Fruit fly (Drosophila melanogaster) whole organism, embryonic: Measurements from ENCODE around the gene ND-30.

ENCODE experiments used
- Bdp1 ChIP-seq: fragments of 200-800 bp; sonication (Bioruptor generic); optimal IDR thresholded peaks from 3 replicates; lab custom pipeline; 2016; ENCODE audit warnings: missing biosample characterization, missing genetic modification characterization
- CG10147 ChIP-seq: fragments of 200-800 bp; sonication (Bioruptor generic); optimal IDR thresholded peaks from 2 replicates; lab custom pipeline; 2019; ENCODE audit warnings: missing biosample characterization, mild to moderate bottlenecking, missing genetic modification characterization, moderate library complexity
- CG10462 ChIP-seq: fragments of 200-800 bp; sonication (Bioruptor generic); optimal IDR thresholded peaks from 2 replicates; lab custom pipeline; 2016; ENCODE audit warnings: missing biosample characterization, missing genetic modification characterization
- CG11560 ChIP-seq: fragments of 200-800 bp; sonication (Bioruptor generic); IDR thresholded peaks from 3 replicates; pipeline ENCODE4 v1.3.6; 2022; ENCODE audit warnings: missing biosample characterization, missing genetic modification characterization
- CG12942 ChIP-seq: fragments of 200-800 bp; sonication (Bioruptor generic); optimal IDR thresholded peaks from 3 replicates; lab custom pipeline; 2016; ENCODE audit warnings: missing biosample characterization, missing genetic modification characterization
- CG13296 ChIP-seq: fragments of 200-800 bp; sonication (Bioruptor generic); optimal IDR thresholded peaks from 3 replicates; lab custom pipeline; 2018; ENCODE audit warnings: missing biosample characterization, mild to moderate bottlenecking, missing genetic modification characterization
- CG14710 ChIP-seq: fragments of 200-800 bp; sonication (Bioruptor generic); optimal IDR thresholded peaks from 3 replicates; lab custom pipeline; 2019; ENCODE audit warnings: missing biosample characterization, mild to moderate bottlenecking, missing genetic modification characterization, moderate library complexity
- CG17612 ChIP-seq: fragments of 200-800 bp; sonication (Bioruptor generic); IDR thresholded peaks from 2 replicates; pipeline ENCODE4 v1.3.6; 2022; ENCODE audit warnings: missing biosample characterization, missing genetic modification characterization
- CG18476 ChIP-seq: fragments of 200-800 bp; sonication (Bioruptor generic); optimal IDR thresholded peaks from 2 replicates; lab custom pipeline; 2016; ENCODE audit warnings: missing biosample characterization, mild to moderate bottlenecking, missing genetic modification characterization
- CG2712 ChIP-seq: fragments of 200-800 bp; optimal IDR thresholded peaks from 3 replicates; lab custom pipeline; 2019; ENCODE audit warnings: missing biosample characterization, mild to moderate bottlenecking, missing genetic modification characterization, moderate library complexity
- CG4282 ChIP-seq: fragments of 200-800 bp; sonication (Bioruptor generic); optimal IDR thresholded peaks from 2 replicates; lab custom pipeline; 2016; ENCODE audit warnings: missing biosample characterization, missing genetic modification characterization
- CG4328 ChIP-seq: fragments of 200-800 bp; sonication (Bioruptor generic); optimal IDR thresholded peaks from 3 replicates; lab custom pipeline; 2017; ENCODE audit warnings: missing biosample characterization, missing genetic modification reagents, missing genetic modification characterization
- CG4854 ChIP-seq: fragments of 200-800 bp; sonication (Bioruptor generic); optimal IDR thresholded peaks from 2 replicates; lab custom pipeline; 2016; ENCODE audit warnings: missing biosample characterization, missing genetic modification characterization, inconsistent platforms
- CG6813 ChIP-seq: fragments of 200-800 bp; sonication (Bioruptor generic); optimal IDR thresholded peaks from 2 replicates; lab custom pipeline; 2017; ENCODE audit warnings: missing biosample characterization, missing genetic modification characterization, mild to moderate bottlenecking, moderate library complexity, missing genetic modification reagents
- Dek ChIP-seq: fragments of 200-800 bp; sonication (Bioruptor generic); optimal IDR thresholded peaks from 3 replicates; lab custom pipeline; 2019; ENCODE audit warnings: missing biosample characterization, mild to moderate bottlenecking, missing genetic modification characterization, moderate library complexity
- Doc2 ChIP-seq: fragments of 200-800 bp; sonication (Bioruptor generic); IDR thresholded peaks from 2 replicates; pipeline ENCODE4 v1.3.6; 2022; ENCODE audit warnings: missing biosample characterization, missing genetic modification characterization
- Drgx ChIP-seq: fragments of 200-800 bp; sonication (Bioruptor generic); IDR thresholded peaks from 2 replicates; pipeline ENCODE4 v1.3.6; 2022; ENCODE audit warnings: missing biosample characterization, missing genetic modification characterization
- Elba2 ChIP-seq: fragments of 200-800 bp; sonication (Bioruptor generic); optimal IDR thresholded peaks from 3 replicates; lab custom pipeline; 2016; ENCODE audit warnings: missing biosample characterization, missing genetic modification characterization
- Gug ChIP-seq: fragments of 200-800 bp; sonication (Bioruptor generic); IDR thresholded peaks from 4 replicates; pipeline ENCODE4 v1.3.6; 2022; ENCODE audit warnings: missing biosample characterization, missing genetic modification characterization
- HHEX ChIP-seq: fragments of 200-800 bp; sonication (Bioruptor generic); optimal IDR thresholded peaks from 3 replicates; lab custom pipeline; 2017; ENCODE audit warnings: missing biosample characterization, mild to moderate bottlenecking, missing genetic modification characterization, missing genetic modification reagents
- HmgZ ChIP-seq: fragments of 200-800 bp; sonication (Bioruptor generic); optimal IDR thresholded peaks from 2 replicates; lab custom pipeline; 2018; ENCODE audit warnings: missing biosample characterization, mild to moderate bottlenecking, missing genetic modification characterization
- Hr51 ChIP-seq, 2 experiments: fragments of 200-800 bp; sonication (Bioruptor generic); optimal IDR thresholded peaks; 2 replicates in 1 of 2; 3 replicates in 1 of 2; lab custom pipeline; 2016 to 2018; ENCODE audit warnings: missing biosample characterization in 2 of 2, missing genetic modification characterization in 2 of 2, mild to moderate bottlenecking in 1 of 2, moderate library complexity in 1 of 2
- Lhr ChIP-seq: fragments of 200-800 bp; sonication (Bioruptor generic); optimal IDR thresholded peaks from 3 replicates; lab custom pipeline; 2017; ENCODE audit warnings: mild to moderate bottlenecking, missing biosample characterization, missing genetic modification reagents, missing genetic modification characterization
- NC2β ChIP-seq: fragments of 200-800 bp; sonication (Bioruptor generic); optimal IDR thresholded peaks from 2 replicates; lab custom pipeline; 2016; ENCODE audit warnings: missing biosample characterization, missing genetic modification characterization
- NFAT ChIP-seq: fragments of 200-800 bp; sonication (Bioruptor generic); IDR thresholded peaks from 2 replicates; pipeline ENCODE4 v1.3.6; 2022; ENCODE audit warnings: missing biosample characterization, missing genetic modification characterization
- Nf-YC ChIP-seq: fragments of 200-800 bp; optimal IDR thresholded peaks from 3 replicates; lab custom pipeline; 2019; ENCODE audit warnings: missing biosample characterization, mild to moderate bottlenecking, missing genetic modification characterization, moderate library complexity
- Scr ChIP-seq: fragments of 200-800 bp; sonication (Bioruptor generic); IDR thresholded peaks from 2 replicates; pipeline ENCODE4 v1.3.6; 2022; ENCODE audit warnings: missing biosample characterization, missing genetic modification characterization; ENCODE audit not compliant: partially characterized antibody
- Sox102F ChIP-seq: fragments of 200-800 bp; sonication (Bioruptor generic); optimal IDR thresholded peaks from 2 replicates; lab custom pipeline; 2018; ENCODE audit warnings: missing biosample characterization, mild to moderate bottlenecking, missing genetic modification characterization, moderate library complexity
- Taf1 ChIP-seq: fragments of 200-800 bp; sonication (Bioruptor generic); IDR thresholded peaks from 2 replicates; pipeline ENCODE4 v1.3.6; 2022; ENCODE audit warnings: missing biosample characterization, missing genetic modification characterization
- Trl ChIP-seq, 3 experiments: fragments of >200 bp in 2 of 3; fragments of 200-800 bp in 1 of 3; sonication (Bioruptor generic) in 1 of 3; optimal IDR thresholded peaks; 2 replicates in 1 of 3; 3 replicates in 2 of 3; lab custom pipeline; 2016 to 2017; ENCODE audit warnings: missing biosample characterization in 1 of 3, missing genetic modification characterization in 1 of 3
- amos ChIP-seq: fragments of 200-800 bp; sonication (Bioruptor generic); IDR thresholded peaks from 2 replicates; pipeline ENCODE4 v1.3.6; 2022; ENCODE audit warnings: missing biosample characterization, missing genetic modification characterization; ENCODE audit not compliant: partially characterized antibody
- bowl ChIP-seq: fragments of 200-800 bp; sonication (Bioruptor generic); IDR thresholded peaks from 2 replicates; pipeline ENCODE4 v1.3.6; 2022; ENCODE audit warnings: missing biosample characterization, missing genetic modification characterization
- bsh ChIP-seq, 2 experiments: fragments of 200-800 bp; sonication (Bioruptor generic); optimal IDR thresholded peaks; 2 replicates each; lab custom pipeline; 2017 to 2018; ENCODE audit warnings: mild to moderate bottlenecking in 2 of 2, missing biosample characterization in 2 of 2, missing genetic modification characterization in 2 of 2, moderate library complexity in 1 of 2
- cad ChIP-seq: fragments of >200 bp; optimal IDR thresholded peaks from 2 replicates; lab custom pipeline; 2017; ENCODE audit warnings: missing biosample characterization, missing genetic modification characterization
- dan ChIP-seq: fragments of 200-800 bp; sonication (Bioruptor generic); IDR thresholded peaks from 2 replicates; pipeline ENCODE4 v1.3.6; 2022; ENCODE audit warnings: missing biosample characterization, missing genetic modification characterization
- dpn ChIP-seq, 2 experiments: fragments of 200-800 bp; sonication (Bioruptor generic); optimal IDR thresholded peaks; 3 replicates each; lab custom pipeline; 2016; ENCODE audit warnings: missing biosample characterization in 2 of 2, missing genetic modification characterization in 2 of 2
- fd3F ChIP-seq: fragments of 200-800 bp; sonication (Bioruptor generic); optimal IDR thresholded peaks from 2 replicates; lab custom pipeline; 2018; ENCODE audit warnings: missing biosample characterization, mild to moderate bottlenecking, missing genetic modification characterization, moderate library complexity
- gcm ChIP-seq: fragments of 200-800 bp; sonication (Bioruptor generic); optimal IDR thresholded peaks from 2 replicates; lab custom pipeline; 2019; ENCODE audit warnings: missing biosample characterization, mild to moderate bottlenecking, missing genetic modification characterization, moderate library complexity
- insv ChIP-seq, 2 experiments: fragments of 200-800 bp; sonication (Bioruptor generic); optimal IDR thresholded peaks; 3 replicates each; lab custom pipeline; 2016 to 2018; ENCODE audit warnings: missing biosample characterization in 2 of 2, missing genetic modification characterization in 2 of 2
- jigr1 ChIP-seq: fragments of 200-800 bp; sonication (Bioruptor generic); IDR thresholded peaks from 3 replicates; pipeline ENCODE4 v1.3.6; 2022; ENCODE audit warnings: missing biosample characterization, missing genetic modification characterization
- lilli ChIP-seq: fragments of 200-800 bp; sonication (Bioruptor generic); optimal IDR thresholded peaks from 3 replicates; lab custom pipeline; 2016; ENCODE audit warnings: missing biosample characterization, missing genetic modification characterization
- lmd ChIP-seq: fragments of 200-800 bp; sonication (Bioruptor generic); IDR thresholded peaks from 2 replicates; pipeline ENCODE4 v1.3.6; 2022; ENCODE audit warnings: missing biosample characterization, missing genetic modification characterization
- mirr ChIP-seq: fragments of 200-800 bp; sonication (Bioruptor generic); optimal IDR thresholded peaks from 3 replicates; lab custom pipeline; 2018; ENCODE audit warnings: missing biosample characterization, mild to moderate bottlenecking, missing genetic modification characterization
- nmo ChIP-seq: fragments of 200-800 bp; sonication (Bioruptor generic); optimal IDR thresholded peaks from 2 replicates; lab custom pipeline; 2018; ENCODE audit warnings: missing biosample characterization, mild to moderate bottlenecking, missing genetic modification characterization, moderate library complexity
- org-1 ChIP-seq: fragments of 200-800 bp; sonication (Bioruptor generic); optimal IDR thresholded peaks from 2 replicates; lab custom pipeline; 2017; ENCODE audit warnings: missing biosample characterization, missing genetic modification characterization
- sisA ChIP-seq: fragments of 200-800 bp; sonication (Bioruptor generic); IDR thresholded peaks from 2 replicates; pipeline ENCODE4 v1.3.6; 2022; ENCODE audit warnings: missing biosample characterization, missing genetic modification characterization
- so ChIP-seq: fragments of 200-800 bp; sonication (Bioruptor generic); IDR thresholded peaks from 3 replicates; pipeline ENCODE4 v1.3.6; 2022; ENCODE audit warnings: missing biosample characterization, missing genetic modification characterization
- tap ChIP-seq: fragments of 200-800 bp; optimal IDR thresholded peaks from 3 replicates; lab custom pipeline; 2019; ENCODE audit warnings: missing biosample characterization, mild to moderate bottlenecking, missing genetic modification characterization, moderate library complexity
- tll ChIP-seq, 2 experiments: fragments of 200-800 bp in 1 of 2; fragments of >200 bp in 1 of 2; sonication (Bioruptor generic) in 1 of 2; optimal IDR thresholded peaks; 2 replicates each; lab custom pipeline; 2017 to 2019; ENCODE audit warnings: missing biosample characterization in 2 of 2, missing genetic modification characterization in 2 of 2, mild to moderate bottlenecking in 1 of 2, moderate library complexity in 1 of 2
- vfl ChIP-seq: fragments of 200-800 bp; sonication (Bioruptor generic); optimal IDR thresholded peaks from 2 replicates; lab custom pipeline; 2016; ENCODE audit warnings: missing biosample characterization, missing genetic modification characterization

Gene ND-30

dm6 chr3L:3179474-3179873, 20.1 kb upstream of the ND-30 start (continued):
- peak; percentile 87 for TF ChIP-seq Gug (GFP tag; lab: Robert Waterston, UW)
- TF ChIP-seq Doc2 (GFP tag; lab: Robert Waterston, UW) = peak; percentile 75
- peak; percentile 23; the same call in 1 of the 3 replicates for TF ChIP-seq jigr1 (GFP tag; lab: Robert Waterston, UW)
- no peak for TF ChIP-seq Scr (GFP tag; lab: Robert Waterston, UW)
- TF ChIP-seq Nf-YC (tag; lab: Kevin White, UChicago) = no peak
- peak; percentile 67 to 87 for TF ChIP-seq Hr51 (GFP tag; optimal IDR thresholded peaks at IDR 0.05; lab: Kevin White, UChicago)
- peak; percentile 88 for TF ChIP-seq lilli (GFP tag; lab: Kevin White, UChicago)
- TF ChIP-seq sisA (GFP tag; lab: Robert Waterston, UW) = peak; percentile 84
- peak; percentile 80 for TF ChIP-seq Dek (tag; lab: Kevin White, UChicago)
- TF ChIP-seq NC2β = peak; percentile 52
- TF ChIP-seq Elba2 (GFP tag; lab: Kevin White, UChicago) = peak; percentile 30
- no peak for TF ChIP-seq gcm (GFP tag; lab: Kevin White, UChicago)
- peak; percentile 85 for TF ChIP-seq HmgZ (tag; lab: Kevin White, UChicago)
- TF ChIP-seq so (GFP tag; lab: Robert Waterston, UW) = peak; percentile 70; the same call in 2 of the 3 replicates
- TF ChIP-seq CG10462 (GFP tag; lab: Kevin White, UChicago) = peak; percentile 64
- TF ChIP-seq fd3F (GFP tag; lab: Kevin White, UChicago) = peak; percentile 80
- no peak for TF ChIP-seq CG4282 (GFP tag; lab: Kevin White, UChicago)
- TF ChIP-seq CG4854 (GFP tag; lab: Kevin White, UChicago) = peak; percentile 85
- TF ChIP-seq mirr (GFP tag; lab: Kevin White, UChicago) = peak; percentile 53
- peak; percentile 86 for TF ChIP-seq NFAT (GFP tag; lab: Robert Waterston, UW)
- TF ChIP-seq lmd (GFP tag; lab: Robert Waterston, UW) = peak; percentile 90
- TF ChIP-seq CG13296 (GFP tag; lab: Kevin White, UChicago) = peak; percentile 91
- peak; percentile 61 for TF ChIP-seq CG12942 (GFP tag; lab: Kevin White, UChicago)
- TF ChIP-seq dpn (GFP tag; optimal IDR thresholded peaks at IDR 0.05; lab: Kevin White, UChicago) = peak; percentile 85 to 89
- TF ChIP-seq bsh (GFP tag; optimal IDR thresholded peaks at IDR 0.05; lab: Kevin White, UChicago) = peak; percentile 71 to 90
- peak; percentile 90 for TF ChIP-seq Drgx (GFP tag; lab: Robert Waterston, UW)
- TF ChIP-seq tll (GFP tag; optimal IDR thresholded peaks at IDR 0.05; lab: Kevin White, UChicago) = no peak
- peak; percentile 88 for TF ChIP-seq tap
- peak; percentile 79 for TF ChIP-seq CG6813 (GFP tag; lab: Kevin White, UChicago)
- no peak for TF ChIP-seq amos
- TF ChIP-seq cad (GFP tag; lab: Kevin White, UChicago) = no peak
- TF ChIP-seq Sox102F (GFP tag; lab: Kevin White, UChicago) = peak; percentile 86
- TF ChIP-seq CG18476 (GFP tag; lab: Kevin White, UChicago) = peak; percentile 82
- TF ChIP-seq CG11560 (tag; lab: Robert Waterston, UW) = peak; percentile 70; the same call in 2 of the 3 replicates
- TF ChIP-seq org-1 (GFP tag; lab: Kevin White, UChicago) = peak; percentile 83
- TF ChIP-seq bowl (GFP tag; lab: Robert Waterston, UW) = peak; percentile 44; the same call in 1 of the 2 replicates
- TF ChIP-seq vfl (GFP tag; lab: Kevin White, UChicago) = peak; percentile 80
- peak; percentile 82 for TF ChIP-seq Taf1
- TF ChIP-seq CG17612 (GFP tag; lab: Robert Waterston, UW) = peak; percentile 67; the same call in 1 of the 2 replicates
- TF ChIP-seq CG14710 (tag; lab: Kevin White, UChicago) = peak; percentile 83
- TF ChIP-seq HHEX (GFP tag; lab: Kevin White, UChicago) = peak; percentile 89
- TF ChIP-seq Bdp1 (GFP tag; lab: Kevin White, UChicago) = peak; percentile 53
- TF ChIP-seq insv (GFP tag; optimal IDR thresholded peaks at IDR 0.05; lab: Kevin White, UChicago) = no peak
- peak; percentile 48 for TF ChIP-seq CG4328 (GFP tag; lab: Kevin White, UChicago)
- peak; percentile 34 for TF ChIP-seq Lhr
- peak; percentile 80 for TF ChIP-seq nmo
- peak; percentile 65 for TF ChIP-seq dan
- TF ChIP-seq CG10147 (GFP tag; lab: Kevin White, UChicago) = no peak
- peak; percentile 92 for TF ChIP-seq CG2712 (tag; lab: Kevin White, UChicago)
- TF ChIP-seq Trl (optimal IDR thresholded peaks at IDR 0.05; lab: Kevin White, UChicago) = no peak
- TF ChIP-seq Trl (GFP tag; optimal IDR thresholded peaks at IDR 0.05; lab: Kevin White, UChicago) = peak; percentile 89
